Fruit fly (Drosophila melanogaster): ENCODE measurements around the gene CG32603.
A peak's percentile ranks its signal among the peaks of the same experiment; 100 is the strongest.

Gene CG32603

DNA sequence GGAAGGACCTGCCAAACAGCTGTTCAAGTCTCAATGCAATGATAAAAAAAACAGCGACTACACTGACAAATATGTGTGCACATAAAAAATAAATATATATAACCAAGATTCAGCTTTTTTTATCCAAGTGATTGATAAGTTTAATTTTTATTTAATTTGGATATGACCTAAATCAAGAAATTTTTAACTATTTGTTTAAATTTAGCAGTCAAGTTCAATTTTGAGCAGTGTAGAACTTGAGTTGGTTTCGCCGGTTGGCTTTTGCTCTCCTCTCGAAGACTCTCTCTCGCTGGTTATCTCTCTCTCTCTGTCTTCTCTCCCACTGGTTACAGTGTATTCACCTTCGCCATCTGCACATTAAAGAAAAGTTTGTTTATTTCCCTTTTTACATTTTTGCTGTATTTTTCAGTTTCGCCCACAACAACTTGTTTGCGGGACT is 33.7 kb downstream of the CG32603 start (continued):
- TF ChIP-seq CG3838 (GFP tag; optimal IDR thresholded peaks at IDR 0.05) (peak; percentile 35), CG18476 (GFP tag; optimal IDR thresholded peaks at IDR 0.05) (peak; percentile 79), CG7745 (tag; optimal IDR thresholded peaks at IDR 0.05) (no peak), Bdp1 (GFP tag; optimal IDR thresholded peaks at IDR 0.05) (peak; percentile 52), TFAM (GFP tag; optimal IDR thresholded peaks at IDR 0.05) (no peak), Xbp1 (GFP tag; optimal IDR thresholded peaks at IDR 0.05) (peak; percentile 88), Dad (GFP tag; optimal IDR thresholded peaks at IDR 0.05) (peak; percentile 52)

DNA sequence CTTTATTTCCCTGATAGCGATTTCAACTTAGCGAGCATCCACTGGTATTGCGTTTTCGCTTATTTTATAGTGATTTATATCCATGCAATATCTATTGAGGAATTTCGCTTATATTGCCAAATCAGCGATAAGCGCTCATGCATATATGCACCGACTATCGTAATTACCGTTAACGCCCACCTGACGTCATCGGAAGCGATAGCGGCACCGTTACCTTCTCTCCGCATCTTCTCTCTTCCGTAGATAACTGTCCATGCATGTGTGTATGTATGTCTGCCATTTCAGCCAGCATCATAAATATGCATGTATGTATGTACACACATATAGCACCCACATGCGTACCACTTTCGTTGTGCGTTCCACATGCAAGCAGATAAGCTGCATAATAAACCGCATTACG is 36.8 kb downstream of the CG32603 start:
- TF ChIP-seq cg (GFP tag; optimal IDR thresholded peaks at IDR 0.05) = peak; percentile 12
- TF ChIP-seq pros (GFP tag; optimal IDR thresholded peaks at IDR 0.05) = peak; percentile 39
- TF ChIP-seq CG15479 (GFP tag; optimal IDR thresholded peaks at IDR 0.05) = peak; percentile 88
- TF ChIP-seq CG8765 (GFP tag; IDR thresholded peaks at IDR 0.05) = no peak
- no peak for TF ChIP-seq CG1602 (GFP tag; optimal IDR thresholded peaks at IDR 0.05)
- TF ChIP-seq CG11093 (GFP tag; IDR thresholded peaks at IDR 0.05) = no peak
- TF ChIP-seq Atf-2 (GFP tag; optimal IDR thresholded peaks at IDR 0.05) = no peak
- no peak for TF ChIP-seq Antp (GFP tag; optimal IDR thresholded peaks at IDR 0.05)
- TF ChIP-seq lilli (GFP tag; optimal IDR thresholded peaks at IDR 0.05) = no peak
- TF ChIP-seq tup (GFP tag; optimal IDR thresholded peaks at IDR 0.05) = no peak
- no peak for TF ChIP-seq Mes4 (GFP tag; optimal IDR thresholded peaks at IDR 0.05)
- peak; percentile 25 for TF ChIP-seq gcm (GFP tag; optimal IDR thresholded peaks at IDR 0.05)

DNA sequence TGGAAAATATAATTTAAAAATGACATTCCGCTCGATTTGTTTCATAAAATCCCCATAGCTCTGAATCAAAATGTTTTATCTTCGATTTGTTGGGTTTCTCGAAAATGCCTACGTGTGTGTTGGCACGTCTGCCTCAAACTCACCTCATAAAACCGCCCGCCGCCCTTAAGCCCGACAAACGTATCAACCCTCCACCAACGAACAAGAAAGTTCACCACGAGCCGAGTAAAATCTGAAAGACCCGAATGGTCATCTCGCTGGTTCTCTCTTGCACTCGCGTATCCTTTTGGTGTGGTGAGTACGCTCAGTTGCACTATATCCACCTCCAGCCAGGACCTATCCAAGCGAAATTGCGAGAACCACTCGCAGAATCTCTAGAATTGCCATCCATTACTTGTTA is 37.6 kb downstream of the CG32603 start:
- TF ChIP-seq BtbVII (GFP tag; optimal IDR thresholded peaks at IDR 0.05) = no peak
- TF ChIP-seq ci (GFP tag; IDR thresholded peaks at IDR 0.05) = 0 out of 3 replicates have a peak, but pooled peaks have one; percentile 25
- TF ChIP-seq crol (GFP tag; IDR thresholded peaks at IDR 0.05) = peak; percentile 94
- TF ChIP-seq nom (GFP tag; optimal IDR thresholded peaks at IDR 0.05) = peak; percentile 38
- TF ChIP-seq chinmo (GFP tag; IDR thresholded peaks at IDR 0.05; ENCODE audit: partially characterized antibody) = 0 out of 4 replicates have a peak, but pooled peaks have one; percentile 37
- TF ChIP-seq Usf (GFP tag; optimal IDR thresholded peaks at IDR 0.05) = no peak
- peak; percentile 91 for TF ChIP-seq Deaf1 (tag; optimal IDR thresholded peaks at IDR 0.05)
- TF ChIP-seq nerfin-1 (tag; optimal IDR thresholded peaks at IDR 0.05) = peak; percentile 77

DNA sequence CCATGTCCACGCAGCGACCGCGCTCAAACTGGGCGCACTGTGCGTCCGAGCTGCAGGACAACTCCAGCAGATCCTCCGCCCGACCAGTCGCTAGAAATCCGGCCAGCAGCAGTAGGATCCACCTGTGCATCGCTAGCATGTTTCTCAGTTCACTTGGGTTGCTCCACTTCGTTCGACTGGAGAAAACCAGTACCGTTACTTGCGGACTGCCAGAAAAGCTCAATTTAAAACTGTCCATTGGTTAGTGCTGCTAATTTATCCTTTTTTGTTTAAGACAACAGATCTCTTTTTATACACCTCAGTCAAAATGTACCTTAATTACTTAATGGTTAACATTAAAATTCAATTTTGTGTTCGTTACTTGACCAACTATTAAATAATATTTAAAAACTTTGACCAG is 41.3 kb downstream of the CG32603 start, which contains the start of gene CG11674:
Gene CG11674 (minus strand): TSS at position 215 of the 400 bp plus-strand sequence.
- TF ChIP-seq pho (GFP tag; optimal IDR thresholded peaks at IDR 0.05) (no peak), luna (GFP tag; optimal IDR thresholded peaks at IDR 0.05) (no peak), CG33213 (GFP tag; optimal IDR thresholded peaks at IDR 0.05) (no peak), CG32532 (GFP tag; IDR thresholded peaks at IDR 0.05) (no peak), CG9817 (tag; optimal IDR thresholded peaks at IDR 0.05) (no peak), Bgb (GFP tag; IDR thresholded peaks at IDR 0.05; ENCODE audit: partially characterized antibody) (no peak), CG34224 (GFP tag; IDR thresholded peaks at IDR 0.05; ENCODE audit: partially characterized antibody) (no peak), CG3281 (GFP tag; optimal IDR thresholded peaks at IDR 0.05) (no peak), CG13424 (tag; optimal IDR thresholded peaks at IDR 0.05) (no peak), CG17186 (GFP tag; optimal IDR thresholded peaks at IDR 0.05) (no peak), trem (tag; optimal IDR thresholded peaks at IDR 0.05) (no peak), jigr1 (GFP tag; IDR thresholded peaks at IDR 0.05) (no peak), slp2 (GFP tag; optimal IDR thresholded peaks at IDR 0.05) (no peak), bbx (GFP tag; IDR thresholded peaks at IDR 0.05; ENCODE audit: partially characterized antibody) (no peak), CG4820 (GFP tag; optimal IDR thresholded peaks at IDR 0.05) (no peak), crc (GFP tag; optimal IDR thresholded peaks at IDR 0.05) (no peak), CG2678 (tag; optimal IDR thresholded peaks at IDR 0.05) (no peak), danr (GFP tag; IDR thresholded peaks at IDR 0.05) (no peak), NFAT (GFP tag; IDR thresholded peaks at IDR 0.05) (no peak), hth (optimal IDR thresholded peaks at IDR 0.05) (no peak)
